Worm (Caenorhabditis elegans): ENCODE data around the gene pmk-2.

pmk-2 gene

ce11 chrIV:8146283-8146682 is 3.0 kb downstream of the pmk-2 start (continued):
- no peak for TF ChIP-seq grh-1 (GFP tag; IDR thresholded peaks at IDR 0.05)
- TF ChIP-seq pax-3 (tag; optimal IDR thresholded peaks at IDR 0.05) = no peak
- TF ChIP-seq nhr-47 (tag; optimal IDR thresholded peaks at IDR 0.05) = peak; percentile 23
- no peak for TF ChIP-seq tlp-1 (tag; optimal IDR thresholded peaks at IDR 0.05)
- TF ChIP-seq dsc-1 (tag; optimal IDR thresholded peaks at IDR 0.05) = no peak
- peak in 1 of 3 experiments; percentile 29 for TF ChIP-seq dpl-1 (GFP tag; optimal IDR thresholded peaks at IDR 0.05)
- peak; percentile 94 for TF ChIP-seq nhr-85 (tag)
- TF ChIP-seq mdl-1 (tag; optimal IDR thresholded peaks at IDR 0.05) = peak in 1 of 2 experiments; percentile 71
- TF ChIP-seq fos-1 (tag; optimal IDR thresholded peaks at IDR 0.05) = no peak
- TF ChIP-seq rnt-1 (tag; optimal IDR thresholded peaks at IDR 0.05) = no peak

- TF ChIP-seq mef-2 (tag; optimal IDR thresholded peaks at IDR 0.05) (no peak), efl-3 (GFP tag; optimal IDR thresholded peaks at IDR 0.05) (no peak), nhr-237 (tag; optimal IDR thresholded peaks at IDR 0.05) (no peak), snu-23 (GFP tag; optimal IDR thresholded peaks at IDR 0.05) (no peak), unc-130 (tag; optimal IDR thresholded peaks at IDR 0.05) (no peak), irx-1 (tag; optimal IDR thresholded peaks at IDR 0.05) (no peak)
These were observed 5.2 kb downstream of the pmk-2 start, which contains the start of gene pmk-1 for ce11 chrIV:8148494-8148893. pmk-1 (plus strand) TSS chrIV:8148794.

ce11 chrIV:8151721-8152120 is 8.4 kb downstream of the pmk-2 start:
- TF ChIP-seq nhr-71 (tag; optimal IDR thresholded peaks at IDR 0.05) = peak; percentile 32
- peak; percentile 83 for TF ChIP-seq elt-2 (tag; optimal IDR thresholded peaks at IDR 0.05)
- TF ChIP-seq lin-35 (GFP tag; optimal IDR thresholded peaks at IDR 0.05) = peak in 1 of 2 experiments; percentile 35
- TF ChIP-seq lsy-2 (tag; optimal IDR thresholded peaks at IDR 0.05) = peak in 1 of 2 experiments; percentile 3
- peak; percentile 24 for TF ChIP-seq nhr-20 (tag; optimal IDR thresholded peaks at IDR 0.05)
- peak; percentile 18 for TF ChIP-seq dsc-1 (tag; optimal IDR thresholded peaks at IDR 0.05)
- TF ChIP-seq fkh-4 (tag; optimal IDR thresholded peaks at IDR 0.05; ENCODE audit: borderline replicate concordance) = no peak
- no peak for TF ChIP-seq ets-5 (GFP tag; IDR thresholded peaks at IDR 0.05)
- peak; percentile 10; the same call in 1 of the 2 replicates for TF ChIP-seq nhr-19 (GFP tag; conservative IDR thresholded peaks at IDR 0.05)
- TF ChIP-seq jun-1 (tag; optimal IDR thresholded peaks at IDR 0.05) = peak; percentile 24

- TF ChIP-seq xbp-1 (tag; optimal IDR thresholded peaks at IDR 0.05) (no peak), C16A3.4 (tag; optimal IDR thresholded peaks at IDR 0.05) (no peak), lin-15B (tag; optimal IDR thresholded peaks at IDR 0.05) (no peak), jun-1 (tag; optimal IDR thresholded peaks at IDR 0.05) (no peak), sup-37 (GFP tag; optimal IDR thresholded peaks at IDR 0.05) (no peak), fkh-4 (tag; optimal IDR thresholded peaks at IDR 0.05; ENCODE audit: borderline replicate concordance) (no peak), F16B12.6 (tag; optimal IDR thresholded peaks at IDR 0.05) (no peak), vab-15 (tag; optimal IDR thresholded peaks at IDR 0.05) (no peak), C34B4.2 (tag; optimal IDR thresholded peaks at IDR 0.05) (no peak), nhr-28 (tag; optimal IDR thresholded peaks at IDR 0.05) (no peak), C04F5.9 (tag; optimal IDR thresholded peaks at IDR 0.05) (no peak), grh-1 (GFP tag; IDR thresholded peaks at IDR 0.05) (no peak), pag-3 (tag; optimal IDR thresholded peaks at IDR 0.05; ENCODE audit: borderline replicate concordance, insufficient read depth) (no peak), tlp-1 (tag; optimal IDR thresholded peaks at IDR 0.05) (no peak), skn-1 (tag; optimal IDR thresholded peaks at IDR 0.05) (no peak), ztf-4 (tag; optimal IDR thresholded peaks at IDR 0.05) (no peak), nhr-47 (tag; optimal IDR thresholded peaks at IDR 0.05) (no peak), hpl-2 (GFP tag; optimal IDR thresholded peaks at IDR 0.05) (no peak), unc-86 (tag; optimal IDR thresholded peaks at IDR 0.05) (no peak)
These were observed 8.8 kb downstream of the pmk-2 start, which contains the start of gene faah-2 for ce11 chrIV:8152145-8152544. faah-2 (plus strand) TSS chrIV:8152445.

Measured in whole organism, L1 larva.